Worm (Caenorhabditis elegans) whole organism, early embryonic: Measurements from ENCODE around the gene ech-1.1.

Experiments
- B0310.2 ChIP-seq: sonication (generic microtip); optimal IDR thresholded peaks from 2 replicates; lab custom pipeline; 2016; ENCODE audit warnings: mild to moderate bottlenecking, missing genetic modification characterization, missing compliant biosample characterization
- F13C5.2 ChIP-seq: sonication (generic microtip); optimal IDR thresholded peaks from 2 replicates; lab custom pipeline; 2017; ENCODE audit warnings: mild to moderate bottlenecking, missing genetic modification characterization, inconsistent platforms, missing compliant biosample characterization
- ama-1 ChIP-seq: fragments of 150-350 bp; optimal IDR thresholded peaks from 2 replicates; lab custom pipeline; 2014
- flt-1 ChIP-seq: fragments of 200-800 bp; sonication (Bioruptor generic); IDR thresholded peaks from 2 replicates; pipeline ENCODE4 v1.3.6; 2022; ENCODE audit warnings: missing genetic modification characterization, missing compliant biosample characterization
- sea-1 ChIP-seq: fragments of 200-800 bp; sonication (Bioruptor generic); conservative IDR thresholded peaks from 2 replicates; pipeline ENCODE4 v1.3.6; 2022; ENCODE audit warnings: missing genetic modification characterization, missing compliant biosample characterization

- no peak for TF ChIP-seq flt-1 (GFP tag; lab: Robert Waterston, UW)
- no peak for TF ChIP-seq ama-1 (lab: Kevin White, UChicago)
- TF ChIP-seq F13C5.2 (tag; lab: Kevin White, UChicago): no peak
- TF ChIP-seq B0310.2 (tag; lab: Kevin White, UChicago): no peak
- TF ChIP-seq sea-1: no peak
Observed at ce11 chrV:15347292-15347691, 14.0 kb downstream of the ech-1.1 start, which contains the start of gene C29F3.3.
